Fruit fly (Drosophila melanogaster): ENCODE results near the gene CG15546.

CG15546 gene

DNA sequence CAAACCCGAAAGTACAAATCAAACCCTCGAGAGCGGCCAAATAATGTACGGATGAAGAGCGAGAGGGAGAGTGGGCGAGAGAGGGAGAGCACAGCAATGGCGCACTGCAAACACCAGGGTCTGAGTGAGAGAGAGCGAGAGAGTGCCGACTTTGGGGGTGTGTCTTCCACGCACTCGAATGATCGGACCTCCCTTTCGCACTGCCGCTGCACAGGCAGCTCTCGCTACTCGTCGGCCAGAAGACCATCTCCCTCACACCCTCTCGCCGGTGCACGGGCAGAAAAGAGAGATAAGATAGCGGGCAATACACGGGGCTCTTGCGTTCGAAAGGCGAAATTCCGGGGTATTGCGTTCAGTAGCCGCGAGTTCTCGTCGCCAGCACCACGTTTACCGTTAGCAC, 36.4 kb upstream of the CG15546 start, which contains the start of gene Ptx1 (continued):
- TF ChIP-seq caup (GFP tag; optimal IDR thresholded peaks at IDR 0.05; ENCODE audit: severe bottlenecking), result no peak
- TF ChIP-seq CkIIα-i1 (GFP tag; IDR thresholded peaks at IDR 0.05), result no peak
- no peak for TF ChIP-seq NFAT (GFP tag; IDR thresholded peaks at IDR 0.05)
- no peak for TF ChIP-seq dysf (GFP tag; IDR thresholded peaks at IDR 0.05)
- TF ChIP-seq slbo (GFP tag; IDR thresholded peaks at IDR 0.05), result peak; percentile 4; the same call in 1 of the 2 replicates
- TF ChIP-seq CG1233 (GFP tag; optimal IDR thresholded peaks at IDR 0.05), result no peak
- TF ChIP-seq Dip3 (GFP tag; optimal IDR thresholded peaks at IDR 0.05), result no peak
- no peak for TF ChIP-seq Sry-β (GFP tag; optimal IDR thresholded peaks at IDR 0.05)
- TF ChIP-seq Rfx (GFP tag; IDR thresholded peaks at IDR 0.05), result no peak; the same call in 1 of the 2 replicates
- TF ChIP-seq Hmr (GFP tag; optimal IDR thresholded peaks at IDR 0.05), result peak; percentile 26
- TF ChIP-seq abd-A (tag; optimal IDR thresholded peaks at IDR 0.05), result peak; percentile 16
- no peak for TF ChIP-seq CG32772 (GFP tag; IDR thresholded peaks at IDR 0.05)
- no peak for TF ChIP-seq ind (GFP tag; optimal IDR thresholded peaks at IDR 0.05)
- TF ChIP-seq CG9215 (GFP tag; IDR thresholded peaks at IDR 0.05), result no peak
- no peak for TF ChIP-seq Pdp1 (GFP tag; optimal IDR thresholded peaks at IDR 0.05)
- TF ChIP-seq Abd-B (GFP tag; optimal IDR thresholded peaks at IDR 0.05), result peak; percentile 1
- TF ChIP-seq vnd (GFP tag; IDR thresholded peaks at IDR 0.05; ENCODE audit: partially characterized antibody), result peak; percentile 68
- TF ChIP-seq Aef1 (GFP tag; IDR thresholded peaks at IDR 0.05), result no peak
- TF ChIP-seq CG18599 (GFP tag; optimal IDR thresholded peaks at IDR 0.05), result peak; percentile 20
- TF ChIP-seq sr (GFP tag; IDR thresholded peaks at IDR 0.05), result 0 out of 3 replicates have a peak, but pooled peaks have one; percentile 51
- no peak for TF ChIP-seq ken (GFP tag; IDR thresholded peaks at IDR 0.05)
- no peak for TF ChIP-seq hkb (optimal IDR thresholded peaks at IDR 0.05)
- no peak for TF ChIP-seq hkb (GFP tag; IDR thresholded peaks at IDR 0.05)
- TF ChIP-seq NfI (GFP tag; optimal IDR thresholded peaks at IDR 0.05), result no peak
- TF ChIP-seq chm (GFP tag; IDR thresholded peaks at IDR 0.05), result 0 out of 2 replicates have a peak, but pooled peaks have one; percentile 37
- no peak for TF ChIP-seq pan (optimal IDR thresholded peaks at IDR 0.05)
- no peak for TF ChIP-seq pan (GFP tag; optimal IDR thresholded peaks at IDR 0.05 in 1 of 2, IDR thresholded peaks at IDR 0.05 in 1 of 2)
- TF ChIP-seq dpn (GFP tag; optimal IDR thresholded peaks at IDR 0.05), result no peak
- TF ChIP-seq repo (GFP tag; optimal IDR thresholded peaks at IDR 0.05), result no peak
- peak; percentile 83 for TF ChIP-seq nerfin-1 (tag; optimal IDR thresholded peaks at IDR 0.05)
- peak; percentile 17 for TF ChIP-seq pho (GFP tag; optimal IDR thresholded peaks at IDR 0.05)
- no peak for TF ChIP-seq Mad (GFP tag; optimal IDR thresholded peaks at IDR 0.05)
- peak; percentile 24 for TF ChIP-seq zen (tag; optimal IDR thresholded peaks at IDR 0.05)
- TF ChIP-seq CG12391 (tag; optimal IDR thresholded peaks at IDR 0.05), result no peak
- TF ChIP-seq CG6765 (GFP tag; optimal IDR thresholded peaks at IDR 0.05), result no peak
- no peak for TF ChIP-seq wor (GFP tag; IDR thresholded peaks at IDR 0.05)
- peak; percentile 69 for TF ChIP-seq ftz-f1 (GFP tag; optimal IDR thresholded peaks at IDR 0.05)
- no peak for TF ChIP-seq Sry-δ (GFP tag; optimal IDR thresholded peaks at IDR 0.05)
- no peak for TF ChIP-seq fd96Cb (tag; optimal IDR thresholded peaks at IDR 0.05)
- TF ChIP-seq Hand (GFP tag; optimal IDR thresholded peaks at IDR 0.05), result no peak
- TF ChIP-seq ttk (GFP tag; IDR thresholded peaks at IDR 0.05), result no peak
- no peak for TF ChIP-seq lilli (GFP tag; optimal IDR thresholded peaks at IDR 0.05)
- TF ChIP-seq yki (optimal IDR thresholded peaks at IDR 0.05), result peak; percentile 74
- peak; percentile 22 for TF ChIP-seq cad (GFP tag; optimal IDR thresholded peaks at IDR 0.05)
- peak; percentile 2 for TF ChIP-seq CG6254 (GFP tag; optimal IDR thresholded peaks at IDR 0.05)
- TF ChIP-seq ac (GFP tag; optimal IDR thresholded peaks at IDR 0.05), result no peak
- no peak for TF ChIP-seq bsh (GFP tag; optimal IDR thresholded peaks at IDR 0.05)
- no peak for TF ChIP-seq CG16779 (GFP tag; IDR thresholded peaks at IDR 0.05)
- TF ChIP-seq CG3065 (GFP tag; optimal IDR thresholded peaks at IDR 0.05), result no peak
- no peak for TF ChIP-seq jing (GFP tag; optimal IDR thresholded peaks at IDR 0.05)
- no peak for TF ChIP-seq sqz (GFP tag; optimal IDR thresholded peaks at IDR 0.05)
- TF ChIP-seq eve (GFP tag; optimal IDR thresholded peaks at IDR 0.05), result no peak
